Worm (Caenorhabditis elegans) whole organism, midembryonic: ENCODE data around the gene B0361.4.

Experiments
- cog-1 ChIP-seq: sonication (generic microtip); optimal IDR thresholded peaks from 2 replicates; lab custom pipeline; 2016; ENCODE audit warnings: missing genetic modification characterization, missing compliant biosample characterization
- flt-1 ChIP-seq: fragments of 200-800 bp; sonication (Bioruptor generic); IDR thresholded peaks from 2 replicates; pipeline ENCODE4 v1.3.6; 2022; ENCODE audit warnings: missing genetic modification characterization, missing compliant biosample characterization
- med-1 ChIP-seq: sonication (generic microtip); optimal IDR thresholded peaks from 2 replicates; lab custom pipeline; 2017; ENCODE audit warnings: missing genetic modification characterization, mild to moderate bottlenecking, missing compliant biosample characterization, antibody characterized with exemption, missing genetic modification reagents; ENCODE audit not compliant: insufficient read depth
- tab-1 ChIP-seq: fragments of 200-800 bp; sonication (Bioruptor generic); IDR thresholded peaks from 2 replicates; pipeline ENCODE4 v1.3.6; 2022; ENCODE audit warnings: missing genetic modification characterization, missing compliant biosample characterization
- ztf-29 ChIP-seq: fragments of 200-800 bp; sonication (Bioruptor generic); IDR thresholded peaks from 2 replicates; pipeline ENCODE4 v1.3.6; 2022; ENCODE audit warnings: missing genetic modification reagents, missing genetic modification characterization, missing compliant biosample characterization

DNA sequence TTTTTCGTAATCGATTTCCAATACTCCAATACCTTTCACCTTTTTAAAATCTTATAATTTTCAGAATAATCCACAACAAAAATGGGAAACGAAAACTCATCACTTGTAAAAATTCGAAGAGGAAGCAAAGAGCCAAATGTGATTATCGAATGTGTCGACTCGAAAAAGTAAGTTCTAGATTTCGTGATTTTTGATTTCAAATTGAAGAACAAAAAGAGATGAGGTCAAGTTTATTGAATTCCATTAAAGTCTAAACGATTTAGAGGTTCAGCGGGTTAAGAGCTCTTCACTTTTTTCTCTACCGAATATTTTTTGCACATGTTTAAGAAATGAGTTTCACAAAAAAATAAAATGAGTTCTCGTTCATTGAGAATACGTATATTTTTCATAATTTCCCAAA is at the start of gene B0361.4:
- TF ChIP-seq cog-1 (tag; lab: Kevin White, UChicago), result no peak
- TF ChIP-seq flt-1 (GFP tag; lab: Robert Waterston, UW), result no peak
- no peak for TF ChIP-seq tab-1 (GFP tag; lab: Robert Waterston, UW)
- TF ChIP-seq ztf-29, result no peak
- TF ChIP-seq med-1, result no peak
